Fruit fly (Drosophila melanogaster) whole organism, embryonic: ENCODE measurements around the gene Act87E.
A peak's percentile ranks its signal among the peaks of the same experiment; 100 is the strongest.

Source experiments
- Abd-B ChIP-seq: fragments of 200-800 bp; sonication (Bioruptor generic); optimal IDR thresholded peaks from 2 replicates; lab custom pipeline; 2018; ENCODE audit warnings: missing biosample characterization, mild to moderate bottlenecking, missing genetic modification characterization, moderate library complexity
- Aef1 ChIP-seq: fragments of 200-800 bp; sonication (Bioruptor generic); IDR thresholded peaks from 3 replicates; pipeline ENCODE4 v1.3.6; 2022; ENCODE audit warnings: missing biosample characterization, missing genetic modification characterization
- Antp ChIP-seq: fragments of 200-800 bp; sonication (Bioruptor generic); optimal IDR thresholded peaks from 3 replicates; lab custom pipeline; 2016; ENCODE audit warnings: missing biosample characterization, missing genetic modification characterization
- B-H2 ChIP-seq: fragments of 200-800 bp; sonication (Bioruptor generic); optimal IDR thresholded peaks from 2 replicates; lab custom pipeline; 2018; ENCODE audit warnings: missing biosample characterization, mild to moderate bottlenecking, missing genetic modification characterization
- Bgb ChIP-seq: fragments of 200-800 bp; sonication (Bioruptor generic); IDR thresholded peaks from 2 replicates; pipeline ENCODE4 v1.3.6; 2022; ENCODE audit warnings: missing biosample characterization, missing genetic modification characterization; ENCODE audit not compliant: partially characterized antibody
- Bteb2 ChIP-seq: fragments of 200-800 bp; sonication (Bioruptor generic); optimal IDR thresholded peaks from 2 replicates; lab custom pipeline; 2016; ENCODE audit warnings: missing biosample characterization, missing genetic modification characterization
- CG11247 ChIP-seq: fragments of 200-800 bp; sonication (Bioruptor generic); IDR thresholded peaks from 2 replicates; pipeline ENCODE4 v1.3.6; 2022; ENCODE audit warnings: missing biosample characterization, missing genetic modification characterization
- CG12391 ChIP-seq: fragments of 200-800 bp; sonication (Bioruptor generic); optimal IDR thresholded peaks from 3 replicates; lab custom pipeline; 2018; ENCODE audit warnings: missing biosample characterization, mild to moderate bottlenecking, missing genetic modification characterization, moderate library complexity
- CG12942 ChIP-seq: fragments of 200-800 bp; sonication (Bioruptor generic); optimal IDR thresholded peaks from 3 replicates; lab custom pipeline; 2016; ENCODE audit warnings: missing biosample characterization, missing genetic modification characterization
- CG13624 ChIP-seq: fragments of 200-800 bp; sonication (Bioruptor generic); optimal IDR thresholded peaks from 2 replicates; lab custom pipeline; 2016; ENCODE audit warnings: missing biosample characterization, missing genetic modification characterization
- CG14667 ChIP-seq: fragments of 200-800 bp; sonication (Bioruptor generic); IDR thresholded peaks from 2 replicates; pipeline ENCODE4 v1.3.6; 2022; ENCODE audit warnings: missing biosample characterization, missing genetic modification characterization
- CG15601 ChIP-seq: fragments of 200-800 bp; sonication (Bioruptor generic); optimal IDR thresholded peaks from 3 replicates; lab custom pipeline; 2019; ENCODE audit warnings: missing biosample characterization, mild to moderate bottlenecking, missing genetic modification characterization, moderate library complexity
- CG1603 ChIP-seq: fragments of 200-800 bp; sonication (Bioruptor generic); optimal IDR thresholded peaks from 2 replicates; lab custom pipeline; 2019; ENCODE audit warnings: missing biosample characterization, mild to moderate bottlenecking, missing genetic modification characterization, moderate library complexity
- CG2116 ChIP-seq: fragments of 200-800 bp; sonication (Bioruptor generic); optimal IDR thresholded peaks from 3 replicates; lab custom pipeline; 2018; ENCODE audit warnings: missing biosample characterization, mild to moderate bottlenecking, missing genetic modification characterization
- CG2202 ChIP-seq: fragments of 200-800 bp; sonication (Bioruptor generic); optimal IDR thresholded peaks from 2 replicates; lab custom pipeline; 2018; ENCODE audit warnings: missing biosample characterization, mild to moderate bottlenecking, missing genetic modification characterization
- CG30403 ChIP-seq: fragments of 200-800 bp; sonication (Bioruptor generic); optimal IDR thresholded peaks from 3 replicates; lab custom pipeline; 2016; ENCODE audit warnings: missing biosample characterization, missing genetic modification characterization
- CG3407 ChIP-seq: fragments of 200-800 bp; sonication (Bioruptor generic); optimal IDR thresholded peaks from 2 replicates; lab custom pipeline; 2018; ENCODE audit warnings: missing biosample characterization, mild to moderate bottlenecking, missing genetic modification characterization
- CG4820 ChIP-seq: fragments of 200-800 bp; sonication (Bioruptor generic); optimal IDR thresholded peaks from 3 replicates; lab custom pipeline; 2016; ENCODE audit warnings: missing biosample characterization, missing genetic modification characterization
- CG7839 ChIP-seq: fragments of 200-800 bp; sonication (Bioruptor generic); optimal IDR thresholded peaks from 3 replicates; lab custom pipeline; 2018; ENCODE audit warnings: missing biosample characterization, mild to moderate bottlenecking, missing genetic modification characterization, moderate library complexity
- CG7987 ChIP-seq: fragments of 200-800 bp; sonication (Bioruptor generic); optimal IDR thresholded peaks from 2 replicates; lab custom pipeline; 2018; ENCODE audit warnings: missing biosample characterization, mild to moderate bottlenecking, missing genetic modification characterization, moderate library complexity
- CG8388 ChIP-seq: fragments of 200-800 bp; sonication (Bioruptor generic); optimal IDR thresholded peaks from 2 replicates; lab custom pipeline; 2019; ENCODE audit warnings: missing biosample characterization, mild to moderate bottlenecking, missing genetic modification characterization, moderate library complexity
- CG8944 ChIP-seq: fragments of 200-800 bp; sonication (Bioruptor generic); optimal IDR thresholded peaks from 3 replicates; lab custom pipeline; 2016; ENCODE audit warnings: missing biosample characterization, missing genetic modification characterization
- CG9609 ChIP-seq: fragments of 200-800 bp; sonication (Bioruptor generic); optimal IDR thresholded peaks from 3 replicates; lab custom pipeline; 2016; ENCODE audit warnings: missing biosample characterization, missing genetic modification characterization
- CG9727 ChIP-seq: fragments of 200-800 bp; sonication (Bioruptor generic); optimal IDR thresholded peaks from 3 replicates; lab custom pipeline; 2017; ENCODE audit warnings: missing biosample characterization, mild to moderate bottlenecking, missing genetic modification characterization
- CG9797 ChIP-seq: fragments of 200-800 bp; sonication (Bioruptor generic); optimal IDR thresholded peaks from 3 replicates; lab custom pipeline; 2018; ENCODE audit warnings: missing biosample characterization, mild to moderate bottlenecking, missing genetic modification characterization
- CG9932 ChIP-seq: fragments of 200-800 bp; sonication (Bioruptor generic); IDR thresholded peaks from 2 replicates; pipeline ENCODE4 v1.3.6; 2022; ENCODE audit warnings: missing biosample characterization, missing genetic modification characterization
- D19B ChIP-seq: fragments of 200-800 bp; sonication (Bioruptor generic); optimal IDR thresholded peaks from 2 replicates; lab custom pipeline; 2017; ENCODE audit warnings: missing biosample characterization, mild to moderate bottlenecking, missing genetic modification characterization
- Dad ChIP-seq: fragments of 200-800 bp; sonication (Bioruptor generic); optimal IDR thresholded peaks from 3 replicates; lab custom pipeline; 2016; ENCODE audit warnings: missing biosample characterization, missing genetic modification characterization
- Dip3 ChIP-seq: fragments of 200-800 bp; sonication (Bioruptor generic); optimal IDR thresholded peaks from 3 replicates; lab custom pipeline; 2016; ENCODE audit warnings: missing biosample characterization, missing genetic modification characterization
- E2f1 ChIP-seq: fragments of 200-800 bp; sonication (Bioruptor generic); IDR thresholded peaks from 2 replicates; pipeline ENCODE4 v1.3.6; 2022; ENCODE audit warnings: missing biosample characterization, missing genetic modification characterization
- E2f2 ChIP-seq: fragments of 200-800 bp; sonication (Bioruptor generic); IDR thresholded peaks from 2 replicates; pipeline ENCODE4 v1.3.6; 2022; ENCODE audit warnings: missing biosample characterization, missing genetic modification characterization
- Hr78 ChIP-seq, 2 experiments: fragments of 200-800 bp in 1 of 2; fragments of >200 bp in 1 of 2; sonication (Bioruptor generic) in 1 of 2; optimal IDR thresholded peaks; 2 replicates each; lab custom pipeline; 2017 to 2019; ENCODE audit warnings: missing biosample characterization in 2 of 2, missing genetic modification characterization in 2 of 2, mild to moderate bottlenecking in 1 of 2, moderate library complexity in 1 of 2
- Myb ChIP-seq: fragments of 200-800 bp; sonication (Bioruptor generic); optimal IDR thresholded peaks from 2 replicates; lab custom pipeline; 2016; ENCODE audit warnings: missing biosample characterization, missing genetic modification characterization
- Nf-YB ChIP-seq: fragments of 200-800 bp; sonication (Bioruptor generic); optimal IDR thresholded peaks from 3 replicates; lab custom pipeline; 2019; ENCODE audit warnings: missing biosample characterization, mild to moderate bottlenecking, missing genetic modification characterization, moderate library complexity
- Nf-YC ChIP-seq: fragments of 200-800 bp; optimal IDR thresholded peaks from 3 replicates; lab custom pipeline; 2019; ENCODE audit warnings: missing biosample characterization, mild to moderate bottlenecking, missing genetic modification characterization, moderate library complexity
- Rx ChIP-seq: fragments of 200-800 bp; sonication (Bioruptor generic); IDR thresholded peaks from 2 replicates; pipeline ENCODE4 v1.3.6; 2022; ENCODE audit warnings: missing biosample characterization, missing genetic modification characterization
- Scr ChIP-seq: fragments of 200-800 bp; sonication (Bioruptor generic); IDR thresholded peaks from 2 replicates; pipeline ENCODE4 v1.3.6; 2022; ENCODE audit warnings: missing biosample characterization, missing genetic modification characterization; ENCODE audit not compliant: partially characterized antibody
- ato ChIP-seq: fragments of 200-800 bp; sonication (Bioruptor generic); IDR thresholded peaks from 2 replicates; pipeline ENCODE4 v1.3.6; 2022; ENCODE audit warnings: missing biosample characterization, missing genetic modification characterization; ENCODE audit not compliant: partially characterized antibody
- chinmo ChIP-seq: fragments of 200-800 bp; sonication (Bioruptor generic); IDR thresholded peaks from 4 replicates; pipeline ENCODE4 v1.3.6; 2022; ENCODE audit warnings: missing biosample characterization, missing genetic modification characterization; ENCODE audit not compliant: partially characterized antibody
- chn ChIP-seq: fragments of 200-800 bp; sonication (Bioruptor generic); optimal IDR thresholded peaks from 2 replicates; lab custom pipeline; 2016; ENCODE audit warnings: missing biosample characterization, missing genetic modification characterization
- crp ChIP-seq, 2 experiments: fragments of 200-800 bp; sonication (Bioruptor generic); optimal IDR thresholded peaks; 2 replicates in 1 of 2; 3 replicates in 1 of 2; lab custom pipeline; 2017; ENCODE audit warnings: missing biosample characterization in 2 of 2, missing genetic modification characterization in 2 of 2, mild to moderate bottlenecking in 1 of 2, moderate library complexity in 1 of 2
- dpn ChIP-seq, 2 experiments: fragments of 200-800 bp; sonication (Bioruptor generic); optimal IDR thresholded peaks; 3 replicates each; lab custom pipeline; 2016; ENCODE audit warnings: missing biosample characterization in 2 of 2, missing genetic modification characterization in 2 of 2
- grau ChIP-seq: fragments of 200-800 bp; optimal IDR thresholded peaks from 3 replicates; lab custom pipeline; 2019; ENCODE audit warnings: missing biosample characterization, mild to moderate bottlenecking, missing genetic modification characterization, moderate library complexity
- lilli ChIP-seq: fragments of 200-800 bp; sonication (Bioruptor generic); optimal IDR thresholded peaks from 3 replicates; lab custom pipeline; 2016; ENCODE audit warnings: missing biosample characterization, missing genetic modification characterization
- mld ChIP-seq: fragments of 200-800 bp; sonication (Bioruptor generic); IDR thresholded peaks from 3 replicates; pipeline ENCODE4 v1.3.6; 2022; ENCODE audit warnings: missing biosample characterization, missing genetic modification characterization; ENCODE audit not compliant: partially characterized antibody
- peb ChIP-seq: fragments of 200-800 bp; sonication (Bioruptor generic); IDR thresholded peaks from 2 replicates; pipeline ENCODE4 v1.3.6; 2022; ENCODE audit warnings: missing biosample characterization, missing genetic modification characterization
- pum ChIP-seq: fragments of 200-800 bp; sonication (Bioruptor generic); optimal IDR thresholded peaks from 2 replicates; lab custom pipeline; 2016; ENCODE audit warnings: missing biosample characterization, missing genetic modification characterization
- sisA ChIP-seq: fragments of 200-800 bp; sonication (Bioruptor generic); IDR thresholded peaks from 2 replicates; pipeline ENCODE4 v1.3.6; 2022; ENCODE audit warnings: missing biosample characterization, missing genetic modification characterization
- so ChIP-seq: fragments of 200-800 bp; sonication (Bioruptor generic); IDR thresholded peaks from 3 replicates; pipeline ENCODE4 v1.3.6; 2022; ENCODE audit warnings: missing biosample characterization, missing genetic modification characterization
- sob ChIP-seq: fragments of 200-800 bp; sonication (Bioruptor generic); IDR thresholded peaks from 2 replicates; pipeline ENCODE4 v1.3.6; 2022; ENCODE audit warnings: missing biosample characterization, missing genetic modification characterization

The Act87E gene

dm6 chr3R:13403032-13403459, 22.7 kb upstream of the Act87E start, which contains the start of gene Dpm3 (continued):
- TF ChIP-seq lilli (GFP tag; lab: Kevin White, UChicago) (peak; percentile 37), CG9727 (GFP tag; lab: Kevin White, UChicago) (peak; percentile 16), sob (GFP tag; lab: Robert Waterston, UW) (peak; percentile 56), Antp (GFP tag; lab: Kevin White, UChicago) (peak; percentile 40), CG9797 (peak; percentile 92), CG7987 (GFP tag; lab: Kevin White, UChicago) (peak; percentile 9), Bgb (GFP tag; lab: Robert Waterston, UW) (peak; percentile 92), CG8388 (no peak), grau (tag; lab: Kevin White, UChicago) (peak; percentile 21), CG9609 (GFP tag; lab: Kevin White, UChicago) (peak; percentile 38), CG2116 (GFP tag; lab: Kevin White, UChicago) (peak; percentile 68), Aef1 (GFP tag; lab: Robert Waterston, UW) (no peak), Rx (GFP tag; lab: Robert Waterston, UW) (no peak), peb (no peak), E2f2 (GFP tag; lab: Robert Waterston, UW) (peak; percentile 96), CG8944 (GFP tag; lab: Kevin White, UChicago) (peak; percentile 52), CG3407 (GFP tag; lab: Kevin White, UChicago) (no peak), sisA (GFP tag; lab: Robert Waterston, UW) (0 out of 2 replicates have a peak, but pooled peaks have one; percentile 20), B-H2 (GFP tag; lab: Kevin White, UChicago) (peak; percentile 63), CG1603 (tag; lab: Kevin White, UChicago) (peak; percentile 86), E2f1 (GFP tag; lab: Robert Waterston, UW) (peak; percentile 32; the same call in 1 of the 2 replicates), D19B (GFP tag; lab: Kevin White, UChicago) (no peak), mld (peak; percentile 75; the same call in 2 of the 3 replicates), chn (peak; percentile 15), ato (GFP tag; lab: Robert Waterston, UW) (peak; percentile 94), CG30403 (GFP tag; lab: Kevin White, UChicago) (peak; percentile 19), CG4820 (peak; percentile 17), dpn (GFP tag; optimal IDR thresholded peaks at IDR 0.05; lab: Kevin White, UChicago) (peak; percentile 56 to 65), Nf-YC (no peak), CG9932 (GFP tag; lab: Robert Waterston, UW) (peak; percentile 68), Dad (peak; percentile 7), chinmo (GFP tag; lab: Robert Waterston, UW) (0 out of 4 replicates have a peak, but pooled peaks have one; percentile 76), Myb (GFP tag; lab: Kevin White, UChicago) (peak; percentile 97), CG14667 (GFP tag; lab: Robert Waterston, UW) (no peak), crp (GFP tag; optimal IDR thresholded peaks at IDR 0.05; lab: Kevin White, UChicago) (peak in 1 of 2 experiments; percentile 18), pum (peak; percentile 41), CG15601 (tag; lab: Kevin White, UChicago) (peak; percentile 60), CG12942 (peak; percentile 22), Dip3 (GFP tag; lab: Kevin White, UChicago) (peak; percentile 38), CG13624 (GFP tag; lab: Kevin White, UChicago) (peak; percentile 18), Nf-YB (GFP tag; lab: Kevin White, UChicago) (peak; percentile 3), Scr (peak; percentile 93), so (GFP tag; lab: Robert Waterston, UW) (0 out of 3 replicates have a peak, but pooled peaks have one; percentile 22), CG2202 (peak; percentile 0), CG7839 (tag; lab: Kevin White, UChicago) (peak; percentile 5), CG11247 (GFP tag; lab: Robert Waterston, UW) (no peak), Hr78 (GFP tag; optimal IDR thresholded peaks at IDR 0.05; lab: Kevin White, UChicago) (no peak), CG12391 (peak; percentile 58), Abd-B (GFP tag; lab: Kevin White, UChicago) (peak; percentile 85), Bteb2 (GFP tag; lab: Kevin White, UChicago) (no peak)
